Worm (Caenorhabditis elegans) whole organism, L2 larva: Measurements from ENCODE around the gene F28C10.3.

Experiments
- C34F6.9 ChIP-seq: fragments of 150-350 bp; optimal IDR thresholded peaks from 2 replicates; lab custom pipeline; 2014; ENCODE audit warnings: missing biosample characterization, missing genetic modification characterization
- R02D3.7 ChIP-seq: fragments of 150-350 bp; optimal IDR thresholded peaks from 2 replicates; lab custom pipeline; 2014; ENCODE audit warnings: missing biosample characterization, missing genetic modification characterization
- ama-1 ChIP-seq: fragments of 150-350 bp; optimal IDR thresholded peaks from 2 replicates; lab custom pipeline; 2018; ENCODE audit warnings: inconsistent platforms
- egl-27 ChIP-seq: sonication (generic microtip); optimal IDR thresholded peaks from 3 replicates; lab custom pipeline; 2017; ENCODE audit warnings: missing biosample characterization, missing genetic modification reagents, missing genetic modification characterization
- elt-3 ChIP-seq: sonication (generic microtip); optimal IDR thresholded peaks from 2 replicates; lab custom pipeline; 2017; ENCODE audit warnings: missing biosample characterization, missing genetic modification characterization
- lin-13 ChIP-seq: fragments of 150-350 bp; optimal IDR thresholded peaks from 2 replicates; lab custom pipeline; 2014; ENCODE audit warnings: missing biosample characterization, missing genetic modification reagents, missing genetic modification characterization
- nhr-12 ChIP-seq: fragments of 150-350 bp; optimal IDR thresholded peaks from 2 replicates; lab custom pipeline; 2014; ENCODE audit warnings: missing biosample characterization, missing genetic modification characterization
- peb-1 ChIP-seq: fragments of 150-350 bp; optimal IDR thresholded peaks from 2 replicates; lab custom pipeline; 2014; ENCODE audit warnings: missing biosample characterization, missing genetic modification characterization
- snpc-4 ChIP-seq: fragments of 150-350 bp; optimal IDR thresholded peaks from 2 replicates; lab custom pipeline; 2014; ENCODE audit warnings: missing biosample characterization, missing genetic modification characterization
- unc-39 ChIP-seq: fragments of 150-350 bp; optimal IDR thresholded peaks from 2 replicates; lab custom pipeline; 2014; ENCODE audit warnings: missing biosample characterization, missing genetic modification characterization
- zag-1 ChIP-seq: fragments of 150-350 bp; optimal IDR thresholded peaks from 2 replicates; lab custom pipeline; 2014; ENCODE audit warnings: missing biosample characterization, missing genetic modification characterization

ce11 chrX:575084-575483 lies 39.5 kb upstream of the F28C10.3 start:
- TF ChIP-seq zag-1 (tag; lab: Kevin White, UChicago) (no peak), elt-3 (tag; lab: Kevin White, UChicago) (no peak), lin-13 (GFP tag; lab: Kevin White, UChicago) (no peak), egl-27 (tag; lab: Kevin White, UChicago) (no peak), C34F6.9 (no peak), ama-1 (lab: Kevin White, UChicago) (no peak), R02D3.7 (tag; lab: Kevin White, UChicago) (no peak), nhr-12 (tag; lab: Kevin White, UChicago) (no peak), peb-1 (tag; lab: Kevin White, UChicago) (no peak), snpc-4 (tag; lab: Kevin White, UChicago) (no peak), unc-39 (no peak)
